Worm (Caenorhabditis elegans): Measurements from ENCODE around the gene F47B8.8.

DNA sequence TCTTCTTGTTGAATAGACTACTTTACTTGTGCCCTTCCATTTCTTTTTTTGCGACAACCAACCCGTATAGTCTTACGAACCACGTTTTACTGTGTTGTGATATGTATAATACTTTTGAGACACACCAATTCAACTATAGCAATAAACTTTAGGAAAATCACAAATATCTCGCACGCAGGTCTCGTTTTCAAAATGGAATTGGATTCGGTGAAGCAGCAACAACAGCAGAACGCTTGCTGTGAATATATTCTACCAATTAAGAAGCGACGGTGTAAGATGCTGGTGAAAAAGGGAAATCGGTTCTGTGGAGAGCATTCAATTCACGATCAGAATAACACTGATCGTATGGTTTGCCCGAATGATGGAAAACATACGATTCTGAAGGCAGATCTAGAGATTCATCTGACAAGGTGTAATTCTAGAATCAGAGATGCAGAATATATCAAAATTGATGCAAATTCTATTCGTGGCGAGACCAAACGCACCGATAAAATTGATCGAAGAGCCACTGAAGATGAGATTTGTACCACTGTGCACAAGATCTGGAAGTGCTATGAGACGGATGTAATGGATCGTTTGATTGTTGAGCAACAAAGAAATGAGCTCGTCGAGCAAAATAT is 22.8 kb downstream of the F47B8.8 start, which contains the start of gene Y49A3A.3:
- TF ChIP-seq C04F5.9 (tag; optimal IDR thresholded peaks at IDR 0.05): no peak
- no peak for TF ChIP-seq nhr-11 (tag; optimal IDR thresholded peaks at IDR 0.05)
- TF ChIP-seq snpc-4 (tag; optimal IDR thresholded peaks at IDR 0.05): no peak
- no peak for TF ChIP-seq mdl-1 (tag; optimal IDR thresholded peaks at IDR 0.05)

Data from whole organism, L1 larva.